Worm (Caenorhabditis elegans): ENCODE data around the gene T24E12.1.

ce11 chrII:3750685-3751084, 34.7 kb upstream of the T24E12.1 start, which contains the start of gene fbxb-91:
- TF ChIP-seq B0310.2 (tag; optimal IDR thresholded peaks at IDR 0.05) (no peak), ceh-13 (GFP tag; optimal IDR thresholded peaks at IDR 0.05) (no peak)
